Worm (Caenorhabditis elegans): ENCODE measurements around the gene vep-2.

DNA sequence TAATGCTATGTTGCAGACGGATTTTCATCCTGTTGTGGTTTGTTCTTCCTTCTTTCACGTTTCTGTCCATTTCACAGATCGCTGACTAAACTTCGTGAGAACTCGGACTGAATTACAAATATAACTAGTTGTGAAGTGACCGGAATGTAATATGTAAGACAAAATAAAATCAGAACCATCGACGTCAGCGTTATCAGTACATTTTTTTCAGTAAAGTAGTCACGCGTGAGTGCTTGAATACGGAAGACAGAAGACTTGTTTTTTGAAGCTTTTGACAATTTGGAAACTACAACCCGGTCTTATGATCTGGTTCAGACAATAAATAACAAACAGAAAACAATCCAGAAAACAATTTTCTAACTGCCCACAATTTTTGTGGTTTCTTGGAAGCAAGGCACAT lies 46.3 kb upstream of the vep-2 start:
- TF ChIP-seq ama-1 (optimal IDR thresholded peaks at IDR 0.05): no peak
- TF ChIP-seq aly-1 (tag; optimal IDR thresholded peaks at IDR 0.05): no peak
- no peak for TF ChIP-seq hmg-4 (GFP tag; optimal IDR thresholded peaks at IDR 0.05)
- TF ChIP-seq pes-1 (GFP tag; IDR thresholded peaks at IDR 0.05): no peak
- no peak for TF ChIP-seq tbx-11 (GFP tag; IDR thresholded peaks at IDR 0.05)
- TF ChIP-seq ceh-13 (GFP tag; optimal IDR thresholded peaks at IDR 0.05): no peak
- no peak for TF ChIP-seq ceh-36 (tag; optimal IDR thresholded peaks at IDR 0.05)
- TF ChIP-seq F13C5.2 (tag; optimal IDR thresholded peaks at IDR 0.05): no peak
- no peak for TF ChIP-seq tra-4 (tag; optimal IDR thresholded peaks at IDR 0.05)
- no peak for TF ChIP-seq ets-7 (tag; optimal IDR thresholded peaks at IDR 0.05)
- no peak for TF ChIP-seq B0310.2 (tag; optimal IDR thresholded peaks at IDR 0.05)

Data from whole organism, early embryonic.